1 fruit fly cellular context compared by ENCODE assay signal in the genomic region with DNA sequence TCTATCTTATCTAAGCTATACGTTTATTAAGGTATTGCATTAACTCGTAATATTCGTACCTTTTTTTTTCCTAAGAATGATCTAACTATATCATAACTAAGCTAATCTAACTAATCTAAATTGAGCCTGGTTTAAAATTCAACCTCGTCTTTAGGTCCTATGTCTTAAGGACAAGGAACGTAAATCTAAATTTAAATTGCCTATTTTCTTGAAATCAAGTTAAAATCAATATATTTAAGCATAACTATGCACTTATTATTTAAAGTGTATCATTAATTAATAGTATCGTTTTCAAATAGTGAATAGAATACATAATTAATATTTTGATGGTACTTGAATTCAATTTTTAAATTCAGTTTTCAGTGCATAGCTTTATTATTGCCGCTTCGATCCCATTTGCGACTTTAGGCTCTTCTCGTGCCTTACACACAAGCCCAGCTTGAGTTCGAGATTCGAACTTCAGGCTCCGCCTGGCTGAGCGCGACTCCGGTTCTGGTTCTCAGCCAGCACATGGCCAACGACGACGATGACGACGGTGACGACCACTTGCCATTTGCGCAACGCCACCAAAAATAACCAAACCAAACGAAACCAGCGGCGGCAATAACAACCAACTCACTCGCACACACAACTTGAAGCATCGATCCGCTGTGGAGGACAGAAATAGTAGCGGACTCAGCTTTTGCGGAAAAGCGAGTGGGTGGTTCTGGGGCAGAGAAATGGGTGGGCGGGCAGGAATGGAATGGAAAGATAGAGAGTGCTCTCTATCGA.
A peak's percentile ranks its signal among the peaks of the same experiment; 100 is the strongest.
TF ChIP-seq lines count a peak whose summit lies in the region.

No protein-coding gene starts in this region.

TF ChIP-seq in whole organism, embryonic, 481 proteins besides CTCF, POLR2A, EP300 and RAD21 (continued from another document and continues in another):
- 0 out of 3 replicates have a peak, but pooled peaks have one; percentile 55 for TF ChIP-seq z (GFP tag; IDR thresholded peaks at IDR 0.05; lab: Robert Waterston, UW)
- no peak for TF ChIP-seq Dp (GFP tag; optimal IDR thresholded peaks at IDR 0.05; lab: Kevin White, UChicago)
- no peak for TF ChIP-seq CG11247 (GFP tag; IDR thresholded peaks at IDR 0.05; lab: Robert Waterston, UW)
- TF ChIP-seq ash1 (GFP tag; optimal IDR thresholded peaks at IDR 0.05; lab: Kevin White, UChicago) = peak; percentile 7
- TF ChIP-seq pb (GFP tag; optimal IDR thresholded peaks at IDR 0.05; lab: Kevin White, UChicago) = no peak
- TF ChIP-seq run (tag; optimal IDR thresholded peaks at IDR 0.05; lab: Kevin White, UChicago) = no peak
- TF ChIP-seq CG8388 (GFP tag; optimal IDR thresholded peaks at IDR 0.05; lab: Kevin White, UChicago) = no peak
- TF ChIP-seq CG4820 (GFP tag; optimal IDR thresholded peaks at IDR 0.05; lab: Kevin White, UChicago) = no peak
- TF ChIP-seq Hr3 (GFP tag; optimal IDR thresholded peaks at IDR 0.05; lab: Kevin White, UChicago) = no peak
- TF ChIP-seq CG2199 (GFP tag; IDR thresholded peaks at IDR 0.05; lab: Robert Waterston, UW) = no peak
- no peak for TF ChIP-seq bsh (GFP tag; optimal IDR thresholded peaks at IDR 0.05; lab: Kevin White, UChicago)
- no peak for TF ChIP-seq Bgb (GFP tag; IDR thresholded peaks at IDR 0.05; lab: Robert Waterston, UW; ENCODE audit: partially characterized antibody)
- peak; percentile 38 for TF ChIP-seq stc (GFP tag; IDR thresholded peaks at IDR 0.05; lab: Robert Waterston, UW)
- TF ChIP-seq croc (GFP tag; conservative IDR thresholded peaks at IDR 0.05; lab: Robert Waterston, UW) = no peak
- TF ChIP-seq nerfin-1 (tag; optimal IDR thresholded peaks at IDR 0.05; lab: Kevin White, UChicago) = no peak
- TF ChIP-seq CG31365 (tag; optimal IDR thresholded peaks at IDR 0.05; lab: Kevin White, UChicago) = peak; percentile 5
- TF ChIP-seq tna (GFP tag; IDR thresholded peaks at IDR 0.05; lab: Robert Waterston, UW; ENCODE audit: partially characterized antibody) = 0 out of 2 replicates have a peak, but pooled peaks have one; percentile 19
- TF ChIP-seq lola (GFP tag; optimal IDR thresholded peaks at IDR 0.05; lab: Kevin White, UChicago) = no peak
- TF ChIP-seq sob (GFP tag; IDR thresholded peaks at IDR 0.05; lab: Robert Waterston, UW) = 0 out of 2 replicates have a peak, but pooled peaks have one; percentile 17
- TF ChIP-seq oc (tag; optimal IDR thresholded peaks at IDR 0.05; lab: Kevin White, UChicago) = no peak
- no peak for TF ChIP-seq Ets65A (GFP tag; lab: Kevin White, UChicago)
- no peak for TF ChIP-seq chn (GFP tag; optimal IDR thresholded peaks at IDR 0.05; lab: Kevin White, UChicago)
- no peak for TF ChIP-seq CG8281 (tag; optimal IDR thresholded peaks at IDR 0.05; lab: Kevin White, UChicago)
- no peak for TF ChIP-seq CG11085 (GFP tag; IDR thresholded peaks at IDR 0.05; lab: Robert Waterston, UW)
- TF ChIP-seq CG12299 (tag; optimal IDR thresholded peaks at IDR 0.05; lab: Kevin White, UChicago) = no peak
- no peak for TF ChIP-seq CG9797 (GFP tag; optimal IDR thresholded peaks at IDR 0.05; lab: Kevin White, UChicago)
- no peak for TF ChIP-seq nau (GFP tag; optimal IDR thresholded peaks at IDR 0.05; lab: Kevin White, UChicago)
- no peak for TF ChIP-seq dimm (GFP tag; IDR thresholded peaks at IDR 0.05; lab: Robert Waterston, UW)
- no peak for TF ChIP-seq vnd (GFP tag; IDR thresholded peaks at IDR 0.05; lab: Robert Waterston, UW; ENCODE audit: partially characterized antibody)
- no peak for TF ChIP-seq Jarid2 (GFP tag; optimal IDR thresholded peaks at IDR 0.05; lab: Kevin White, UChicago)
- peak; percentile 25 for TF ChIP-seq Hmr (GFP tag; optimal IDR thresholded peaks at IDR 0.05; lab: Kevin White, UChicago)
- TF ChIP-seq CG31441 (GFP tag; IDR thresholded peaks at IDR 0.05; lab: Robert Waterston, UW) = no peak
- TF ChIP-seq hkb (optimal IDR thresholded peaks at IDR 0.05; lab: Kevin White, UChicago) = no peak
- TF ChIP-seq hkb (GFP tag; IDR thresholded peaks at IDR 0.05; lab: Robert Waterston, UW) = no peak
- TF ChIP-seq CG6175 (GFP tag; IDR thresholded peaks at IDR 0.05; lab: Robert Waterston, UW) = peak; percentile 80
- no peak for TF ChIP-seq Hey (tag; optimal IDR thresholded peaks at IDR 0.05; lab: Kevin White, UChicago)
- TF ChIP-seq CG1233 (GFP tag; optimal IDR thresholded peaks at IDR 0.05; lab: Kevin White, UChicago) = no peak
- TF ChIP-seq CG32532 (GFP tag; IDR thresholded peaks at IDR 0.05; lab: Robert Waterston, UW) = peak; percentile 32; the same call in 1 of the 2 replicates
- no peak for TF ChIP-seq NC2β (GFP tag; optimal IDR thresholded peaks at IDR 0.05; lab: Kevin White, UChicago)
- TF ChIP-seq Dfd (GFP tag; optimal IDR thresholded peaks at IDR 0.05; lab: Kevin White, UChicago) = no peak
- no peak for TF ChIP-seq CG34422 (GFP tag; IDR thresholded peaks at IDR 0.05; lab: Robert Waterston, UW)
- no peak for TF ChIP-seq dan (GFP tag; IDR thresholded peaks at IDR 0.05; lab: Robert Waterston, UW)
- peak; percentile 78 for TF ChIP-seq CG13894 (tag; optimal IDR thresholded peaks at IDR 0.05; lab: Kevin White, UChicago)
- TF ChIP-seq h (optimal IDR thresholded peaks at IDR 0.05; lab: Kevin White, UChicago) = no peak
- TF ChIP-seq CG13123 (GFP tag; optimal IDR thresholded peaks at IDR 0.05; lab: Kevin White, UChicago) = no peak
- TF ChIP-seq CG9609 (GFP tag; optimal IDR thresholded peaks at IDR 0.05; lab: Kevin White, UChicago) = no peak
- no peak for TF ChIP-seq CG31388 (GFP tag; optimal IDR thresholded peaks at IDR 0.05; lab: Kevin White, UChicago)
- TF ChIP-seq sc (optimal IDR thresholded peaks at IDR 0.05; lab: Kevin White, UChicago) = no peak
- TF ChIP-seq sc (GFP tag; optimal IDR thresholded peaks at IDR 0.05; lab: Kevin White, UChicago) = no peak
- no peak for TF ChIP-seq CG18011 (GFP tag; optimal IDR thresholded peaks at IDR 0.05; lab: Kevin White, UChicago)
- no peak for TF ChIP-seq Hmx (GFP tag; optimal IDR thresholded peaks at IDR 0.05; lab: Kevin White, UChicago)
- TF ChIP-seq CG3726 (GFP tag; IDR thresholded peaks at IDR 0.05; lab: Robert Waterston, UW) = no peak
- peak; percentile 87 for TF ChIP-seq CG12769 (tag; optimal IDR thresholded peaks at IDR 0.05; lab: Kevin White, UChicago)
- no peak for TF ChIP-seq CG12391 (tag; optimal IDR thresholded peaks at IDR 0.05; lab: Kevin White, UChicago)
- TF ChIP-seq pan (optimal IDR thresholded peaks at IDR 0.05; lab: Kevin White, UChicago) = no peak
- TF ChIP-seq pan (GFP tag; optimal IDR thresholded peaks at IDR 0.05 in 1 of 2, IDR thresholded peaks at IDR 0.05 in 1 of 2) = peak in 1 of 2 experiments; percentile 17
- no peak for TF ChIP-seq unpg (GFP tag; optimal IDR thresholded peaks at IDR 0.05; lab: Kevin White, UChicago)
- no peak for TF ChIP-seq CG2116 (GFP tag; optimal IDR thresholded peaks at IDR 0.05; lab: Kevin White, UChicago)
- 0 out of 2 replicates have a peak, but pooled peaks have one; percentile 16 for TF ChIP-seq CG4360 (GFP tag; IDR thresholded peaks at IDR 0.05; lab: Robert Waterston, UW)
- peak; percentile 11 for TF ChIP-seq CG6854 (GFP tag; optimal IDR thresholded peaks at IDR 0.05; lab: Kevin White, UChicago)
- TF ChIP-seq CoRest (tag; optimal IDR thresholded peaks at IDR 0.05; lab: Kevin White, UChicago) = no peak
- TF ChIP-seq CG5180 (GFP tag; optimal IDR thresholded peaks at IDR 0.05; lab: Kevin White, UChicago) = peak; percentile 61
- no peak for TF ChIP-seq Optix (GFP tag; IDR thresholded peaks at IDR 0.05; lab: Robert Waterston, UW)
- no peak for TF ChIP-seq CG2678 (tag; optimal IDR thresholded peaks at IDR 0.05; lab: Kevin White, UChicago)
- TF ChIP-seq CG9727 (GFP tag; optimal IDR thresholded peaks at IDR 0.05; lab: Kevin White, UChicago) = no peak
- no peak for TF ChIP-seq CG9817 (tag; optimal IDR thresholded peaks at IDR 0.05; lab: Kevin White, UChicago)
- no peak for TF ChIP-seq gro (GFP tag; optimal IDR thresholded peaks at IDR 0.05; lab: Kevin White, UChicago)
- TF ChIP-seq dysf (GFP tag; IDR thresholded peaks at IDR 0.05; lab: Robert Waterston, UW) = 0 out of 3 replicates have a peak, but pooled peaks have one; percentile 15
- peak; percentile 46; the same call in 1 of the 2 replicates for TF ChIP-seq CG31224 (GFP tag; IDR thresholded peaks at IDR 0.05; lab: Robert Waterston, UW)
- no peak for TF ChIP-seq CG6254 (GFP tag; optimal IDR thresholded peaks at IDR 0.05; lab: Kevin White, UChicago)
- TF ChIP-seq tio (GFP tag; optimal IDR thresholded peaks at IDR 0.05; lab: Kevin White, UChicago) = no peak
- peak; percentile 33; the same call in 1 of the 2 replicates for TF ChIP-seq slbo (GFP tag; IDR thresholded peaks at IDR 0.05; lab: Robert Waterston, UW)
- TF ChIP-seq wor (GFP tag; IDR thresholded peaks at IDR 0.05; lab: Robert Waterston, UW) = no peak
- TF ChIP-seq HLH54F (GFP tag; optimal IDR thresholded peaks at IDR 0.05; lab: Kevin White, UChicago) = no peak
- TF ChIP-seq Fer2 (tag; optimal IDR thresholded peaks at IDR 0.05; lab: Kevin White, UChicago) = no peak
- no peak for TF ChIP-seq rib (GFP tag; IDR thresholded peaks at IDR 0.05; lab: Robert Waterston, UW)
- no peak for TF ChIP-seq Hand (GFP tag; optimal IDR thresholded peaks at IDR 0.05; lab: Kevin White, UChicago)
- TF ChIP-seq CG16863 (GFP tag; optimal IDR thresholded peaks at IDR 0.05; lab: Kevin White, UChicago) = no peak
- no peak for TF ChIP-seq CG7987 (GFP tag; optimal IDR thresholded peaks at IDR 0.05; lab: Kevin White, UChicago)
- TF ChIP-seq CG1602 (GFP tag; optimal IDR thresholded peaks at IDR 0.05; lab: Kevin White, UChicago) = no peak
- no peak for TF ChIP-seq CG6272 (GFP tag; IDR thresholded peaks at IDR 0.05; lab: Robert Waterston, UW)
- no peak for TF ChIP-seq hth (optimal IDR thresholded peaks at IDR 0.05; lab: Kevin White, UChicago)
- no peak for TF ChIP-seq chif (GFP tag; optimal IDR thresholded peaks at IDR 0.05; lab: Kevin White, UChicago)
- peak; percentile 21 for TF ChIP-seq CG15514 (GFP tag; optimal IDR thresholded peaks at IDR 0.05; lab: Kevin White, UChicago)
- no peak for TF ChIP-seq dm (GFP tag; optimal IDR thresholded peaks at IDR 0.05; lab: Kevin White, UChicago)
- TF ChIP-seq Poxn (GFP tag; IDR thresholded peaks at IDR 0.05; lab: Robert Waterston, UW) = no peak
- TF ChIP-seq NfI (GFP tag; optimal IDR thresholded peaks at IDR 0.05; lab: Kevin White, UChicago) = peak; percentile 36
- no peak for TF ChIP-seq ATbp (GFP tag; optimal IDR thresholded peaks at IDR 0.05; lab: Kevin White, UChicago)
- TF ChIP-seq Sry-β (GFP tag; optimal IDR thresholded peaks at IDR 0.05; lab: Kevin White, UChicago) = no peak
- no peak for TF ChIP-seq Atf-2 (GFP tag; optimal IDR thresholded peaks at IDR 0.05; lab: Kevin White, UChicago)
- TF ChIP-seq pho (GFP tag; optimal IDR thresholded peaks at IDR 0.05; lab: Kevin White, UChicago) = no peak
- TF ChIP-seq wek (GFP tag; optimal IDR thresholded peaks at IDR 0.05; lab: Kevin White, UChicago) = no peak
- no peak for TF ChIP-seq CG14860 (GFP tag; IDR thresholded peaks at IDR 0.05; lab: Robert Waterston, UW; ENCODE audit: partially characterized antibody)
- TF ChIP-seq CG12104 (GFP tag; optimal IDR thresholded peaks at IDR 0.05; lab: Kevin White, UChicago) = no peak
- TF ChIP-seq gfzf (GFP tag; optimal IDR thresholded peaks at IDR 0.05; lab: Kevin White, UChicago) = no peak
- TF ChIP-seq CG18599 (GFP tag; optimal IDR thresholded peaks at IDR 0.05; lab: Kevin White, UChicago) = peak; percentile 13
- TF ChIP-seq dati (GFP tag; IDR thresholded peaks at IDR 0.05; lab: Robert Waterston, UW) = no peak
- no peak for TF ChIP-seq insv (GFP tag; optimal IDR thresholded peaks at IDR 0.05; lab: Kevin White, UChicago)
- no peak for TF ChIP-seq CG16815 (GFP tag; optimal IDR thresholded peaks at IDR 0.05; lab: Kevin White, UChicago)
- no peak for TF ChIP-seq CG13775 (GFP tag; optimal IDR thresholded peaks at IDR 0.05; lab: Kevin White, UChicago)
- TF ChIP-seq tgo (GFP tag; IDR thresholded peaks at IDR 0.05; lab: Robert Waterston, UW) = no peak; the same call in 2 of the 3 replicates
- no peak for TF ChIP-seq tx (GFP tag; optimal IDR thresholded peaks at IDR 0.05; lab: Kevin White, UChicago)
- no peak for TF ChIP-seq al (GFP tag; IDR thresholded peaks at IDR 0.05; lab: Robert Waterston, UW)
- TF ChIP-seq CG14441 (GFP tag; IDR thresholded peaks at IDR 0.05; lab: Robert Waterston, UW) = 0 out of 2 replicates have a peak, but pooled peaks have one; percentile 26
- TF ChIP-seq Adf1 (GFP tag; IDR thresholded peaks at IDR 0.05; lab: Robert Waterston, UW) = peak; percentile 41; the same call in 1 of the 2 replicates
- TF ChIP-seq CG8359 (GFP tag; optimal IDR thresholded peaks at IDR 0.05; lab: Kevin White, UChicago; ENCODE audit: borderline replicate concordance) = no peak
- TF ChIP-seq Sry-δ (GFP tag; optimal IDR thresholded peaks at IDR 0.05; lab: Kevin White, UChicago) = no peak
- TF ChIP-seq da (GFP tag; optimal IDR thresholded peaks at IDR 0.05; lab: Kevin White, UChicago) = no peak
- no peak for TF ChIP-seq CG4424 (GFP tag; optimal IDR thresholded peaks at IDR 0.05; lab: Kevin White, UChicago)
- no peak for TF ChIP-seq CG5245 (GFP tag; optimal IDR thresholded peaks at IDR 0.05; lab: Kevin White, UChicago)
- no peak for TF ChIP-seq CG10267 (tag; optimal IDR thresholded peaks at IDR 0.05; lab: Kevin White, UChicago)
- TF ChIP-seq CG12219 (GFP tag; optimal IDR thresholded peaks at IDR 0.05; lab: Kevin White, UChicago) = no peak
- TF ChIP-seq CG18476 (GFP tag; optimal IDR thresholded peaks at IDR 0.05; lab: Kevin White, UChicago) = no peak
- TF ChIP-seq tin (GFP tag; optimal IDR thresholded peaks at IDR 0.05; lab: Kevin White, UChicago) = no peak
- TF ChIP-seq CG10654 (GFP tag; optimal IDR thresholded peaks at IDR 0.05; lab: Kevin White, UChicago) = no peak
- no peak for TF ChIP-seq CG30403 (GFP tag; optimal IDR thresholded peaks at IDR 0.05; lab: Kevin White, UChicago)
- no peak for TF ChIP-seq Hr39 (optimal IDR thresholded peaks at IDR 0.05; lab: Kevin White, UChicago)
- TF ChIP-seq CG1529 (GFP tag; optimal IDR thresholded peaks at IDR 0.05; lab: Kevin White, UChicago) = no peak
- no peak for TF ChIP-seq CG8765 (GFP tag; IDR thresholded peaks at IDR 0.05; lab: Robert Waterston, UW)
- TF ChIP-seq az2 (GFP tag; optimal IDR thresholded peaks at IDR 0.05; lab: Kevin White, UChicago) = no peak
- TF ChIP-seq nerfin-2 (GFP tag; IDR thresholded peaks at IDR 0.05; lab: Robert Waterston, UW; ENCODE audit: partially characterized antibody) = no peak
- 0 out of 3 replicates have a peak, but pooled peaks have one; percentile 12 for TF ChIP-seq Dbx (GFP tag; IDR thresholded peaks at IDR 0.05; lab: Robert Waterston, UW)
- TF ChIP-seq pnt (GFP tag; optimal IDR thresholded peaks at IDR 0.05; lab: Kevin White, UChicago) = no peak
- no peak for TF ChIP-seq C15 (GFP tag; IDR thresholded peaks at IDR 0.05; lab: Robert Waterston, UW)
- TF ChIP-seq scrt (GFP tag; optimal IDR thresholded peaks at IDR 0.05; lab: Kevin White, UChicago) = no peak
- TF ChIP-seq CG12071 (GFP tag; optimal IDR thresholded peaks at IDR 0.05; lab: Kevin White, UChicago) = peak; percentile 39
